Worm (Caenorhabditis elegans) whole organism, midembryonic: ENCODE results near the gene srh-74.

Experiments used
- T22C8.4 ChIP-seq: fragments of 200-800 bp; sonication (Bioruptor generic); IDR thresholded peaks from 2 replicates; pipeline ENCODE4 v1.3.6; 2022; ENCODE audit warnings: missing genetic modification characterization, missing compliant biosample characterization
- cog-1 ChIP-seq: sonication (generic microtip); optimal IDR thresholded peaks from 2 replicates; lab custom pipeline; 2016; ENCODE audit warnings: missing genetic modification characterization, missing compliant biosample characterization
- flt-1 ChIP-seq: fragments of 200-800 bp; sonication (Bioruptor generic); IDR thresholded peaks from 2 replicates; pipeline ENCODE4 v1.3.6; 2022; ENCODE audit warnings: missing genetic modification characterization, missing compliant biosample characterization
- klf-2 ChIP-seq: fragments of 200-800 bp; sonication (Bioruptor generic); conservative IDR thresholded peaks from 2 replicates; pipeline ENCODE4 v1.3.6; 2022; ENCODE audit warnings: missing genetic modification reagents, missing genetic modification characterization, missing compliant biosample characterization
- med-1 ChIP-seq: sonication (generic microtip); optimal IDR thresholded peaks from 2 replicates; lab custom pipeline; 2017; ENCODE audit warnings: missing genetic modification characterization, mild to moderate bottlenecking, missing compliant biosample characterization, antibody characterized with exemption, missing genetic modification reagents; ENCODE audit not compliant: insufficient read depth
- ref-1 ChIP-seq: fragments of 200-800 bp; sonication (Bioruptor generic); conservative IDR thresholded peaks from 2 replicates; pipeline ENCODE4 v1.3.6; 2022; ENCODE audit warnings: missing genetic modification reagents, missing genetic modification characterization, missing compliant biosample characterization
- tab-1 ChIP-seq: fragments of 200-800 bp; sonication (Bioruptor generic); IDR thresholded peaks from 2 replicates; pipeline ENCODE4 v1.3.6; 2022; ENCODE audit warnings: missing genetic modification characterization, missing compliant biosample characterization
- ztf-23 ChIP-seq: fragments of 200-800 bp; sonication (Bioruptor generic); IDR thresholded peaks from 2 replicates; pipeline ENCODE4 v1.3.6; 2022; ENCODE audit warnings: missing genetic modification reagents, missing genetic modification characterization, missing compliant biosample characterization
- ztf-29 ChIP-seq: fragments of 200-800 bp; sonication (Bioruptor generic); IDR thresholded peaks from 2 replicates; pipeline ENCODE4 v1.3.6; 2022; ENCODE audit warnings: missing genetic modification reagents, missing genetic modification characterization, missing compliant biosample characterization

The srh-74 gene

ce11 chrV:11048678-11049077 is at the start of gene srh-74:
srh-74 (minus strand) TSS chrV:11048778.
- TF ChIP-seq ref-1 (no peak), tab-1 (GFP tag; lab: Robert Waterston, UW) (no peak), ztf-29 (GFP tag; lab: Robert Waterston, UW) (no peak), flt-1 (no peak), med-1 (no peak), T22C8.4 (GFP tag; lab: Robert Waterston, UW) (no peak), klf-2 (GFP tag; lab: Robert Waterston, UW) (no peak), ztf-23 (GFP tag; lab: Robert Waterston, UW) (no peak), cog-1 (tag; lab: Kevin White, UChicago) (no peak)

- TF ChIP-seq klf-2 (GFP tag; lab: Robert Waterston, UW) = no peak
Observed at ce11 chrV:11095873-11096272, 47.3 kb upstream of the srh-74 start, which contains the start of gene Y42A5A.3. Y42A5A.3 (minus strand) TSS chrV:11095973.

ce11 chrV:11094698-11095097 is 46.1 kb upstream of the srh-74 start:
- no peak for TF ChIP-seq T22C8.4 (GFP tag; lab: Robert Waterston, UW)

- TF ChIP-seq cog-1 (tag; lab: Kevin White, UChicago) (no peak), med-1 (no peak), ref-1 (no peak), klf-2 (GFP tag; lab: Robert Waterston, UW) (no peak), flt-1 (no peak)
Observed at ce11 chrV:11093163-11094091, 44.8 kb upstream of the srh-74 start, which contains the start of gene lact-8. lact-8 (minus strand) TSS chrV:11093607.

ce11 chrV:11087519-11087998 is 39.0 kb upstream of the srh-74 start, which contains the start of gene Y42A5A.1:
Y42A5A.1 (plus strand) TSS chrV:11087948.
- TF ChIP-seq ztf-23 (GFP tag; lab: Robert Waterston, UW) (no peak), klf-2 (GFP tag; lab: Robert Waterston, UW) (no peak), T22C8.4 (GFP tag; lab: Robert Waterston, UW) (no peak), flt-1 (no peak), ztf-29 (GFP tag; lab: Robert Waterston, UW) (no peak), ref-1 (no peak), med-1 (no peak), tab-1 (GFP tag; lab: Robert Waterston, UW) (no peak), cog-1 (tag; lab: Kevin White, UChicago) (no peak)

ce11 chrV:11087119-11087518 is 38.5 kb upstream of the srh-74 start:
- TF ChIP-seq med-1 (no peak), ztf-29 (GFP tag; lab: Robert Waterston, UW) (no peak), ref-1 (no peak)

- TF ChIP-seq tab-1 (GFP tag; lab: Robert Waterston, UW) (no peak), cog-1 (tag; lab: Kevin White, UChicago) (peak; percentile 77)
Observed at ce11 chrV:11083691-11084090, 35.1 kb upstream of the srh-74 start.

- TF ChIP-seq ref-1 = no peak
- no peak for TF ChIP-seq ztf-23 (GFP tag; lab: Robert Waterston, UW)
- no peak for TF ChIP-seq klf-2 (GFP tag; lab: Robert Waterston, UW)
- TF ChIP-seq flt-1 = no peak
- TF ChIP-seq ztf-29 (GFP tag; lab: Robert Waterston, UW) = no peak
- TF ChIP-seq T22C8.4 (GFP tag; lab: Robert Waterston, UW) = no peak
- no peak for TF ChIP-seq med-1
- TF ChIP-seq tab-1 (GFP tag; lab: Robert Waterston, UW) = no peak
- TF ChIP-seq cog-1 (tag; lab: Kevin White, UChicago) = no peak
Observed at ce11 chrV:11082964-11083363, 34.4 kb upstream of the srh-74 start.

ce11 chrV:11082475-11082874 is 33.9 kb upstream of the srh-74 start:
- TF ChIP-seq cog-1 (tag; lab: Kevin White, UChicago) (peak; percentile 23), klf-2 (GFP tag; lab: Robert Waterston, UW) (no peak)

ce11 chrV:11080345-11081102 is 31.9 kb upstream of the srh-74 start, which contains the start of gene act-1:
act-1 (plus strand) TSS chrV:11081052.
- 0 out of 2 replicates have a peak, but pooled peaks have one; percentile 27 for TF ChIP-seq flt-1
- no peak for TF ChIP-seq ztf-23 (GFP tag; lab: Robert Waterston, UW)
- no peak for TF ChIP-seq ztf-29 (GFP tag; lab: Robert Waterston, UW)

- no peak for TF ChIP-seq flt-1
- TF ChIP-seq ztf-29 (GFP tag; lab: Robert Waterston, UW) = no peak
- TF ChIP-seq ztf-23 (GFP tag; lab: Robert Waterston, UW) = no peak
- no peak for TF ChIP-seq ref-1
- no peak for TF ChIP-seq klf-2 (GFP tag; lab: Robert Waterston, UW)
- TF ChIP-seq T22C8.4 (GFP tag; lab: Robert Waterston, UW) = no peak
- TF ChIP-seq med-1 = no peak
- TF ChIP-seq tab-1 (GFP tag; lab: Robert Waterston, UW) = no peak
- no peak for TF ChIP-seq cog-1 (tag; lab: Kevin White, UChicago)
Observed at ce11 chrV:11078874-11079273, 30.3 kb upstream of the srh-74 start.
